Fruit fly (Drosophila melanogaster) whole organism, embryonic: Measurements from ENCODE around the gene Pex14.

Experiments used
- Atf3 ChIP-seq: fragments of 200-800 bp; sonication (Bioruptor generic); optimal IDR thresholded peaks from 3 replicates; lab custom pipeline; 2016; ENCODE audit warnings: missing biosample characterization, missing genetic modification characterization
- BEAF-32 ChIP-seq: fragments of 200-800 bp; sonication (Bioruptor generic); optimal IDR thresholded peaks from 3 replicates; lab custom pipeline; 2017; ENCODE audit warnings: missing biosample characterization, missing genetic modification characterization, mild to moderate bottlenecking, moderate library complexity, missing genetic modification reagents
- CG10267 ChIP-seq: fragments of 200-800 bp; sonication (Bioruptor generic); optimal IDR thresholded peaks from 2 replicates; lab custom pipeline; 2018; ENCODE audit warnings: missing biosample characterization, mild to moderate bottlenecking, missing genetic modification characterization, moderate library complexity
- CG12219 ChIP-seq: fragments of 200-800 bp; sonication (Bioruptor generic); optimal IDR thresholded peaks from 3 replicates; lab custom pipeline; 2018; ENCODE audit warnings: missing biosample characterization, mild to moderate bottlenecking, missing genetic modification characterization
- CG1233 ChIP-seq: fragments of 200-800 bp; sonication (Bioruptor generic); optimal IDR thresholded peaks from 4 replicates; lab custom pipeline; 2018; ENCODE audit warnings: missing biosample characterization, mild to moderate bottlenecking, missing genetic modification characterization
- CG13123 ChIP-seq: fragments of 200-800 bp; sonication (Bioruptor generic); optimal IDR thresholded peaks from 2 replicates; lab custom pipeline; 2016; ENCODE audit warnings: missing biosample characterization, missing genetic modification characterization
- CG14050 ChIP-seq: fragments of 200-800 bp; sonication (Bioruptor generic); IDR thresholded peaks from 3 replicates; pipeline ENCODE4 v1.3.6; 2022; ENCODE audit warnings: missing biosample characterization, missing genetic modification characterization
- CG14965 ChIP-seq: fragments of 200-800 bp; sonication (Bioruptor generic); optimal IDR thresholded peaks from 2 replicates; lab custom pipeline; 2016; ENCODE audit warnings: missing biosample characterization, missing genetic modification characterization, borderline replicate concordance
- CG15696 ChIP-seq: fragments of 200-800 bp; sonication (Bioruptor generic); optimal IDR thresholded peaks from 2 replicates; lab custom pipeline; 2019; ENCODE audit warnings: missing biosample characterization, mild to moderate bottlenecking, missing genetic modification characterization, moderate library complexity
- CG16779 ChIP-seq: fragments of 200-800 bp; sonication (Bioruptor generic); IDR thresholded peaks from 2 replicates; pipeline ENCODE4 v1.3.6; 2022; ENCODE audit warnings: missing biosample characterization, missing genetic modification characterization
- CG17802 ChIP-seq: fragments of 200-800 bp; sonication (Bioruptor generic); optimal IDR thresholded peaks from 2 replicates; lab custom pipeline; 2018; ENCODE audit warnings: missing biosample characterization, mild to moderate bottlenecking, missing genetic modification characterization, moderate library complexity
- CG1792 ChIP-seq: fragments of 200-800 bp; sonication (Bioruptor generic); optimal IDR thresholded peaks from 2 replicates; lab custom pipeline; 2016; ENCODE audit warnings: missing biosample characterization, missing genetic modification characterization
- CG2199 ChIP-seq: fragments of 200-800 bp; sonication (Bioruptor generic); IDR thresholded peaks from 3 replicates; pipeline ENCODE4 v1.3.6; 2022; ENCODE audit warnings: missing biosample characterization, missing genetic modification characterization
- CG4730 ChIP-seq: fragments of 200-800 bp; sonication (Bioruptor generic); IDR thresholded peaks from 2 replicates; pipeline ENCODE4 v1.3.6; 2022; ENCODE audit warnings: missing biosample characterization, missing genetic modification characterization
- CG6765 ChIP-seq: fragments of 200-800 bp; sonication (Bioruptor generic); optimal IDR thresholded peaks from 3 replicates; lab custom pipeline; 2017; ENCODE audit warnings: missing biosample characterization, mild to moderate bottlenecking, missing genetic modification characterization
- CkIIα-i1 ChIP-seq: fragments of 200-800 bp; sonication (Bioruptor generic); IDR thresholded peaks from 2 replicates; pipeline ENCODE4 v1.3.6; 2022; ENCODE audit warnings: missing biosample characterization, missing genetic modification characterization
- CrebB ChIP-seq: fragments of 200-800 bp; sonication (Bioruptor generic); optimal IDR thresholded peaks from 3 replicates; lab custom pipeline; 2018; ENCODE audit warnings: missing biosample characterization, mild to moderate bottlenecking, missing genetic modification characterization
- D19A ChIP-seq: fragments of 200-800 bp; optimal IDR thresholded peaks from 3 replicates; lab custom pipeline; 2019; ENCODE audit warnings: missing biosample characterization, mild to moderate bottlenecking, missing genetic modification characterization, moderate library complexity
- Dek ChIP-seq: fragments of 200-800 bp; sonication (Bioruptor generic); optimal IDR thresholded peaks from 3 replicates; lab custom pipeline; 2019; ENCODE audit warnings: missing biosample characterization, mild to moderate bottlenecking, missing genetic modification characterization, moderate library complexity
- Dref ChIP-seq: fragments of 200-800 bp; sonication (Bioruptor generic); IDR thresholded peaks from 2 replicates; pipeline ENCODE4 v1.3.6; 2022; ENCODE audit warnings: missing biosample characterization, missing genetic modification characterization
- Elba2 ChIP-seq: fragments of 200-800 bp; sonication (Bioruptor generic); optimal IDR thresholded peaks from 3 replicates; lab custom pipeline; 2016; ENCODE audit warnings: missing biosample characterization, missing genetic modification characterization
- H2.0 ChIP-seq: fragments of 200-800 bp; sonication (Bioruptor generic); IDR thresholded peaks from 2 replicates; pipeline ENCODE4 v1.3.6; 2022; ENCODE audit warnings: missing biosample characterization, missing genetic modification characterization
- Hmx ChIP-seq: fragments of 200-800 bp; sonication (Bioruptor generic); optimal IDR thresholded peaks from 2 replicates; lab custom pipeline; 2016; ENCODE audit warnings: missing biosample characterization, missing genetic modification characterization
- MBD-R2 ChIP-seq: fragments of 200-800 bp; sonication (Bioruptor generic); IDR thresholded peaks from 2 replicates; pipeline ENCODE4 v1.3.6; 2022; ENCODE audit warnings: missing biosample characterization, missing genetic modification characterization
- MTF-1 ChIP-seq: fragments of 200-800 bp; sonication (Bioruptor generic); optimal IDR thresholded peaks from 2 replicates; lab custom pipeline; 2018; ENCODE audit warnings: missing biosample characterization, mild to moderate bottlenecking, missing genetic modification characterization, borderline replicate concordance
- Neu2 ChIP-seq: fragments of 200-800 bp; sonication (Bioruptor generic); optimal IDR thresholded peaks from 3 replicates; lab custom pipeline; 2016; ENCODE audit warnings: missing biosample characterization, missing genetic modification characterization, borderline replicate concordance
- Oli ChIP-seq: fragments of 200-800 bp; sonication (Bioruptor generic); optimal IDR thresholded peaks from 2 replicates; lab custom pipeline; 2018; ENCODE audit warnings: missing biosample characterization, mild to moderate bottlenecking, missing genetic modification characterization, moderate library complexity
- Opbp ChIP-seq: fragments of 200-800 bp; sonication (Bioruptor generic); IDR thresholded peaks from 3 replicates; pipeline ENCODE4 v1.3.6; 2022; ENCODE audit warnings: missing biosample characterization, missing genetic modification characterization; ENCODE audit not compliant: partially characterized antibody
- Scr ChIP-seq: fragments of 200-800 bp; sonication (Bioruptor generic); IDR thresholded peaks from 2 replicates; pipeline ENCODE4 v1.3.6; 2022; ENCODE audit warnings: missing biosample characterization, missing genetic modification characterization; ENCODE audit not compliant: partially characterized antibody
- Spps ChIP-seq: fragments of 200-800 bp; sonication (Bioruptor generic); optimal IDR thresholded peaks from 2 replicates; lab custom pipeline; 2018; ENCODE audit warnings: missing biosample characterization, mild to moderate bottlenecking, missing genetic modification characterization
- Sry-δ ChIP-seq: fragments of 200-800 bp; sonication (Bioruptor generic); optimal IDR thresholded peaks from 2 replicates; lab custom pipeline; 2016; ENCODE audit warnings: missing biosample characterization, missing genetic modification characterization
- Ssrp ChIP-seq: fragments of 200-800 bp; sonication (Bioruptor generic); optimal IDR thresholded peaks from 2 replicates; lab custom pipeline; 2018; ENCODE audit warnings: missing biosample characterization, mild to moderate bottlenecking, missing genetic modification characterization, moderate library complexity
- Vsx1 ChIP-seq: fragments of 200-800 bp; sonication (Bioruptor generic); optimal IDR thresholded peaks from 2 replicates; lab custom pipeline; 2017; ENCODE audit warnings: missing biosample characterization, mild to moderate bottlenecking, missing genetic modification characterization, missing genetic modification reagents
- bcd ChIP-seq: fragments of 200-800 bp; sonication (Bioruptor generic); optimal IDR thresholded peaks from 2 replicates; lab custom pipeline; 2017; ENCODE audit warnings: missing biosample characterization, mild to moderate bottlenecking, missing genetic modification characterization
- chinmo ChIP-seq: fragments of 200-800 bp; sonication (Bioruptor generic); IDR thresholded peaks from 4 replicates; pipeline ENCODE4 v1.3.6; 2022; ENCODE audit warnings: missing biosample characterization, missing genetic modification characterization; ENCODE audit not compliant: partially characterized antibody
- chm ChIP-seq: fragments of 200-800 bp; sonication (Bioruptor generic); IDR thresholded peaks from 2 replicates; pipeline ENCODE4 v1.3.6; 2022; ENCODE audit warnings: missing biosample characterization, missing genetic modification characterization
- corto ChIP-seq: fragments of 200-800 bp; sonication (Bioruptor generic); optimal IDR thresholded peaks from 2 replicates; lab custom pipeline; 2016; ENCODE audit warnings: missing biosample characterization, mild to moderate bottlenecking, missing genetic modification characterization, moderate library complexity
- da ChIP-seq: fragments of 200-800 bp; sonication (Bioruptor generic); optimal IDR thresholded peaks from 2 replicates; lab custom pipeline; 2016; ENCODE audit warnings: missing biosample characterization, missing genetic modification characterization
- dimm ChIP-seq: fragments of 200-800 bp; sonication (Bioruptor generic); IDR thresholded peaks from 2 replicates; pipeline ENCODE4 v1.3.6; 2022; ENCODE audit warnings: missing biosample characterization, missing genetic modification characterization
- gce ChIP-seq: fragments of 200-800 bp; sonication (Bioruptor generic); IDR thresholded peaks from 3 replicates; pipeline ENCODE4 v1.3.6; 2022; ENCODE audit warnings: missing biosample characterization, missing genetic modification characterization
- kay ChIP-seq: fragments of 200-800 bp; sonication (Bioruptor generic); optimal IDR thresholded peaks from 2 replicates; lab custom pipeline; 2016; ENCODE audit warnings: missing biosample characterization, missing genetic modification characterization
- lov ChIP-seq, 2 experiments: fragments of 200-800 bp in 1 of 2; fragments of >200 bp in 1 of 2; sonication (Bioruptor generic) in 1 of 2; IDR thresholded peaks in 1 of 2; optimal IDR thresholded peaks in 1 of 2; 2 replicates in 1 of 2; 3 replicates in 1 of 2; pipeline versions ENCODE4 v1.3.6 to Lab custom; 2017 to 2022; ENCODE audit warnings: missing biosample characterization in 1 of 2, missing genetic modification characterization in 1 of 2
- mld ChIP-seq: fragments of 200-800 bp; sonication (Bioruptor generic); IDR thresholded peaks from 3 replicates; pipeline ENCODE4 v1.3.6; 2022; ENCODE audit warnings: missing biosample characterization, missing genetic modification characterization; ENCODE audit not compliant: partially characterized antibody
- nau ChIP-seq: fragments of 200-800 bp; sonication (Bioruptor generic); optimal IDR thresholded peaks from 3 replicates; lab custom pipeline; 2017; ENCODE audit warnings: missing biosample characterization, mild to moderate bottlenecking, missing genetic modification characterization, missing genetic modification reagents
- p53 ChIP-seq: fragments of 200-800 bp; sonication (Bioruptor generic); optimal IDR thresholded peaks from 2 replicates; lab custom pipeline; 2016; ENCODE audit warnings: missing biosample characterization, missing genetic modification characterization
- sc ChIP-seq, 3 experiments: fragments of >200 bp in 2 of 3; fragments of 200-800 bp in 1 of 3; sonication (Bioruptor generic) in 1 of 3; optimal IDR thresholded peaks; 2 replicates in 2 of 3; 3 replicates in 1 of 3; lab custom pipeline; 2017; ENCODE audit warnings: mild to moderate bottlenecking in 1 of 3, missing biosample characterization in 1 of 3, missing genetic modification characterization in 1 of 3, missing genetic modification reagents in 1 of 3
- wek ChIP-seq: fragments of 200-800 bp; sonication (Bioruptor generic); optimal IDR thresholded peaks from 3 replicates; lab custom pipeline; 2018; ENCODE audit warnings: missing biosample characterization, mild to moderate bottlenecking, missing genetic modification characterization, moderate library complexity

Pex14 gene

dm6 chr3L:20784812-20785671 is 6.4 kb downstream of the Pex14 start (continued):
- TF ChIP-seq Dek (tag; lab: Kevin White, UChicago) (peak; percentile 67), p53 (no peak), Oli (tag; lab: Kevin White, UChicago) (peak; percentile 59), CG4730 (no peak), Elba2 (GFP tag; lab: Kevin White, UChicago) (no peak), Neu2 (GFP tag; lab: Kevin White, UChicago) (peak; percentile 17), CG13123 (GFP tag; lab: Kevin White, UChicago) (no peak), Opbp (GFP tag; lab: Robert Waterston, UW) (peak; percentile 68; the same call in 2 of the 3 replicates), CG12219 (GFP tag; lab: Kevin White, UChicago) (peak; percentile 20), MBD-R2 (GFP tag; lab: Robert Waterston, UW) (0 out of 2 replicates have a peak, but pooled peaks have one; percentile 35), chinmo (peak; percentile 79; the same call in 3 of the 4 replicates), CG17802 (tag; lab: Kevin White, UChicago) (no peak), sc (optimal IDR thresholded peaks at IDR 0.05; lab: Kevin White, UChicago) (no peak), sc (GFP tag; optimal IDR thresholded peaks at IDR 0.05; lab: Kevin White, UChicago) (no peak), H2.0 (GFP tag; lab: Robert Waterston, UW) (no peak), nau (no peak), Atf3 (no peak), BEAF-32 (GFP tag; lab: Kevin White, UChicago) (peak; percentile 44), gce (GFP tag; lab: Robert Waterston, UW) (no peak), chm (GFP tag; lab: Robert Waterston, UW) (peak; percentile 71), CG1792 (GFP tag; lab: Kevin White, UChicago) (no peak), wek (GFP tag; lab: Kevin White, UChicago) (no peak), Spps (no peak), kay (GFP tag; lab: Kevin White, UChicago) (peak; percentile 62), bcd (peak; percentile 24), CG14965 (GFP tag; lab: Kevin White, UChicago) (no peak), corto (GFP tag; lab: Kevin White, UChicago) (peak; percentile 6), lov (optimal IDR thresholded peaks at IDR 0.05; lab: Kevin White, UChicago) (no peak), lov (GFP tag; IDR thresholded peaks at IDR 0.05; lab: Robert Waterston, UW) (no peak), CkIIα-i1 (GFP tag; lab: Robert Waterston, UW) (no peak), CG14050 (GFP tag; lab: Robert Waterston, UW) (no peak), Vsx1 (GFP tag; lab: Kevin White, UChicago) (peak; percentile 13), CG2199 (GFP tag; lab: Robert Waterston, UW) (peak; percentile 81; the same call in 2 of the 3 replicates), Sry-δ (peak; percentile 18), Scr (GFP tag; lab: Robert Waterston, UW) (peak; percentile 9; the same call in 1 of the 2 replicates), CG16779 (GFP tag; lab: Robert Waterston, UW) (no peak), D19A (peak; percentile 40), da (GFP tag; lab: Kevin White, UChicago) (no peak), mld (no peak), CrebB (no peak), MTF-1 (GFP tag; lab: Kevin White, UChicago) (peak; percentile 56), CG15696 (tag; lab: Kevin White, UChicago) (peak; percentile 35), Hmx (GFP tag; lab: Kevin White, UChicago) (peak; percentile 2), Ssrp (tag; lab: Kevin White, UChicago) (no peak), Dref (GFP tag; lab: Robert Waterston, UW) (peak; percentile 42), dimm (GFP tag; lab: Robert Waterston, UW) (no peak), CG10267 (tag; lab: Kevin White, UChicago) (peak; percentile 49), CG1233 (peak; percentile 7), CG6765 (GFP tag; lab: Kevin White, UChicago) (no peak)
